Worm (Caenorhabditis elegans): ENCODE data around the gene F42A6.6.

Gene F42A6.6

ce11 chrIV:3294553-3295185 lies 42.0 kb downstream of the F42A6.6 start, which contains the start of gene W08E12.7 (continued):
- TF ChIP-seq skn-1 (tag; optimal IDR thresholded peaks at IDR 0.05) (peak; percentile 96), nhr-11 (tag; optimal IDR thresholded peaks at IDR 0.05) (peak; percentile 68), nhr-47 (tag; optimal IDR thresholded peaks at IDR 0.05) (peak; percentile 94), ztf-4 (tag; optimal IDR thresholded peaks at IDR 0.05) (peak; percentile 80), egl-27 (tag; optimal IDR thresholded peaks at IDR 0.05) (no peak), nhr-90 (tag; optimal IDR thresholded peaks at IDR 0.05; ENCODE audit: poor library complexity) (peak; percentile 90), swsn-7 (tag; optimal IDR thresholded peaks at IDR 0.05) (peak; percentile 93), nhr-85 (tag) (peak; percentile 94), efl-3 (GFP tag; optimal IDR thresholded peaks at IDR 0.05) (no peak), mep-1 (tag; optimal IDR thresholded peaks at IDR 0.05) (peak; percentile 99), sox-4 (tag; optimal IDR thresholded peaks at IDR 0.05) (peak; percentile 64), lin-14 (GFP tag; optimal IDR thresholded peaks at IDR 0.05) (peak; percentile 95), zip-4 (GFP tag; optimal IDR thresholded peaks at IDR 0.05) (peak; percentile 67), pax-3 (tag; optimal IDR thresholded peaks at IDR 0.05) (peak; percentile 88), C04F5.9 (tag; optimal IDR thresholded peaks at IDR 0.05) (peak; percentile 80), dsc-1 (tag; optimal IDR thresholded peaks at IDR 0.05) (peak; percentile 84), C16A3.4 (tag; optimal IDR thresholded peaks at IDR 0.05) (peak; percentile 98), nhr-84 (tag; optimal IDR thresholded peaks at IDR 0.05) (no peak), ceh-8 (GFP tag; optimal IDR thresholded peaks at IDR 0.05) (peak; percentile 54), mab-9 (GFP tag; IDR thresholded peaks at IDR 0.05) (peak; percentile 82), zag-1 (tag; optimal IDR thresholded peaks at IDR 0.05) (peak; percentile 50), Y116A8C.19 (tag; optimal IDR thresholded peaks at IDR 0.05; ENCODE audit: borderline replicate concordance) (no peak), lsy-2 (tag; optimal IDR thresholded peaks at IDR 0.05) (peak; percentile 96 to 97), fos-1 (tag; optimal IDR thresholded peaks at IDR 0.05) (peak; percentile 90), alr-1 (tag; optimal IDR thresholded peaks at IDR 0.05; ENCODE audit: borderline replicate concordance) (no peak), unc-86 (tag; optimal IDR thresholded peaks at IDR 0.05) (peak; percentile 89), rnt-1 (tag; optimal IDR thresholded peaks at IDR 0.05) (peak; percentile 95), unc-62 (GFP tag; optimal IDR thresholded peaks at IDR 0.05) (no peak), vab-15 (tag; optimal IDR thresholded peaks at IDR 0.05) (peak; percentile 85), nhr-237 (tag; optimal IDR thresholded peaks at IDR 0.05) (peak; percentile 94), ceh-63 (GFP tag; optimal IDR thresholded peaks at IDR 0.05) (no peak), blmp-1 (tag; optimal IDR thresholded peaks at IDR 0.05) (peak; percentile 91), irx-1 (tag; optimal IDR thresholded peaks at IDR 0.05) (peak; percentile 86), ceh-82 (tag; optimal IDR thresholded peaks at IDR 0.05) (peak; percentile 94 to 98 (median 94)), lin-15B (tag; optimal IDR thresholded peaks at IDR 0.05) (peak; percentile 99), elt-3 (tag; optimal IDR thresholded peaks at IDR 0.05) (peak in 5 of 6 experiments; percentile 22 to 98 (median 81)), nhr-20 (tag; optimal IDR thresholded peaks at IDR 0.05) (peak; percentile 94), F16B12.6 (tag; optimal IDR thresholded peaks at IDR 0.05) (peak; percentile 75), nhr-28 (tag; optimal IDR thresholded peaks at IDR 0.05) (no peak), tbx-2 (tag; optimal IDR thresholded peaks at IDR 0.05) (peak; percentile 90), mdl-1 (tag; optimal IDR thresholded peaks at IDR 0.05) (peak in 1 of 2 experiments; percentile 96), ets-5 (GFP tag; IDR thresholded peaks at IDR 0.05) (no peak), egl-13 (tag; optimal IDR thresholded peaks at IDR 0.05) (peak; percentile 70)

All from whole organism, L1 larva.